Fruit fly (Drosophila melanogaster): Measurements from ENCODE around the gene CG9776.

The CG9776 gene

DNA sequence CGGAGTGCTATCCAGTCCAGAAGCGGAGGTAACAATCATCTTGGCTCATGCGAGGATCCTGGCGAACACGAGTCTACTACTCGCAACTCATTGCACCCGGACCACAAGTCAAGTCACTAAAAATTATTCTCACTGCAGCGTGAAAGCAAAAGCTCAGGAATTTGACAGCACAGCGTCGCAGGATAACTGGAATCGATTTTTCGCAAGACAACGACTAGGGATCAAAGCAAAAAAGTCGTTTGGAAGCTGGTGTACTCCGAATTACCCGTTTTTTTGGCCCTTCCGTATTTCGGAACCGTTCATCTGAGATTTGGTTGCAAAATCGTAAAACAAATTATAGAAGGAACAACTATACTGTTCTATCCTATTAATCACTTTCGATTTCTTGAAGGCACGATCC lies 15.3 kb downstream of the CG9776 start:
- TF ChIP-seq achi (GFP tag; optimal IDR thresholded peaks at IDR 0.05) (no peak), CG34406 (GFP tag; optimal IDR thresholded peaks at IDR 0.05) (no peak), eg (GFP tag; IDR thresholded peaks at IDR 0.05) (no peak)

DNA sequence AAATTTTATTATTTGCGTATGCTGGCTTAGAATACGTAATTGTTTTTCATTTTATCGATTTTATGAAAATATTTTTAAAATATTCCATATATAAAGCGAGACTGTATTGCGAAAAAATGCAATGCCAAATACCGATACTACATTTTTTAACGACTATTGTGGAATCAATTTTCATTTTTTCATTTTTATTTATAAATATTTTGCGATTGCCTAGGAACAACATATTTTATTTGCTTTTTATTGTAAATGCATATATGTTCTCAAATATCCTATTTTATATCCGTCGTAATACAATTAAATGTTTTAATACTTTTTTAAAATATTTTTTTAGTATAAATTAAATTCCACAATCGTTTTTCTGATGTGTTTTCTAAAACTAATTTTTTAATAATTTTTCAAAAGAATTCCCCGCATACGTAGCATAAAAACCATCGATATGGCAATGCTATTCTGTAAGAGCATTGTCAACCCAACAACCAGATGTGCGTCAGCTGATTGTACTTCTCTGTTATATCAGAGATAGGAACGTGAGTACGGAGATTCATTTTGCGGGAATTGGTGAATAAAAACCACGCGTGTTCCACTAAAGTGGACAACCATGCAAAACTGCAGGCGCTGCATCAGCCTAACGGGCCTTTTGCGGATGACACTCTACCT lies 22.7 kb downstream of the CG9776 start, which contains the start of gene Suv3:
Suv3 (plus strand) TSS at position 489 of the 657 bp plus-strand sequence.
- TF ChIP-seq dsx (GFP tag; optimal IDR thresholded peaks at IDR 0.05; ENCODE audit: poor library complexity, severe bottlenecking) (no peak), fd85E (GFP tag; optimal IDR thresholded peaks at IDR 0.05) (no peak), vri (GFP tag; optimal IDR thresholded peaks at IDR 0.05) (peak; percentile 83), CG15336 (GFP tag; IDR thresholded peaks at IDR 0.05) (0 out of 2 replicates have a peak, but pooled peaks have one; percentile 17), CG11902 (GFP tag; optimal IDR thresholded peaks at IDR 0.05) (no peak), salr (GFP tag; optimal IDR thresholded peaks at IDR 0.05) (no peak), CG3032 (tag; optimal IDR thresholded peaks at IDR 0.05) (peak; percentile 61), Eip75B (GFP tag; optimal IDR thresholded peaks at IDR 0.05) (no peak), spab (GFP tag; optimal IDR thresholded peaks at IDR 0.05) (no peak), Sox102F (GFP tag; optimal IDR thresholded peaks at IDR 0.05) (no peak), Hr4 (GFP tag; optimal IDR thresholded peaks at IDR 0.05) (no peak), esn (GFP tag; optimal IDR thresholded peaks at IDR 0.05) (peak; percentile 40), Hr39 (GFP tag; optimal IDR thresholded peaks at IDR 0.05) (peak; percentile 5), CG6854 (GFP tag; optimal IDR thresholded peaks at IDR 0.05) (no peak), Gug (GFP tag; IDR thresholded peaks at IDR 0.05) (no peak), Ets21C (GFP tag; optimal IDR thresholded peaks at IDR 0.05) (no peak), CG6792 (GFP tag; optimal IDR thresholded peaks at IDR 0.05) (no peak), Met (GFP tag; optimal IDR thresholded peaks at IDR 0.05) (no peak), CG1621 (tag; optimal IDR thresholded peaks at IDR 0.05) (no peak), fd59A (GFP tag; optimal IDR thresholded peaks at IDR 0.05) (no peak), dac (GFP tag; optimal IDR thresholded peaks at IDR 0.05) (no peak), CG9139 (GFP tag; optimal IDR thresholded peaks at IDR 0.05) (no peak), pdm3 (GFP tag; optimal IDR thresholded peaks at IDR 0.05) (no peak), Hr38 (GFP tag; optimal IDR thresholded peaks at IDR 0.05) (no peak), CG3919 (GFP tag; optimal IDR thresholded peaks at IDR 0.05) (no peak), fkh (GFP tag; optimal IDR thresholded peaks at IDR 0.05) (peak; percentile 21), ss (GFP tag; optimal IDR thresholded peaks at IDR 0.05) (no peak), CG31627 (GFP tag; optimal IDR thresholded peaks at IDR 0.05) (peak; percentile 5), CG10669 (GFP tag; optimal IDR thresholded peaks at IDR 0.05) (no peak), Ets96B (tag; optimal IDR thresholded peaks at IDR 0.05) (peak; percentile 28), CG32006 (GFP tag; optimal IDR thresholded peaks at IDR 0.05) (no peak), CG11762 (GFP tag; optimal IDR thresholded peaks at IDR 0.05; ENCODE audit: insufficient read depth) (no peak), OdsH (GFP tag; optimal IDR thresholded peaks at IDR 0.05) (no peak), Eip93F (GFP tag; optimal IDR thresholded peaks at IDR 0.05) (no peak), Sox14 (GFP tag; optimal IDR thresholded peaks at IDR 0.05) (no peak), svp (GFP tag) (no peak), CG7368 (GFP tag; optimal IDR thresholded peaks at IDR 0.05) (no peak), CG4318 (GFP tag; optimal IDR thresholded peaks at IDR 0.05) (no peak), CG6163 (GFP tag; IDR thresholded peaks at IDR 0.05) (no peak), eg (GFP tag; IDR thresholded peaks at IDR 0.05) (no peak; the same call in 2 of the 3 replicates), Blimp-1 (GFP tag; optimal IDR thresholded peaks at IDR 0.05) (no peak), CG10631 (GFP tag; optimal IDR thresholded peaks at IDR 0.05) (no peak), Sox15 (GFP tag; optimal IDR thresholded peaks at IDR 0.05) (no peak), net (GFP tag; optimal IDR thresholded peaks at IDR 0.05) (no peak), Smox (GFP tag; optimal IDR thresholded peaks at IDR 0.05) (no peak), cyc (GFP tag; optimal IDR thresholded peaks at IDR 0.05) (no peak), CG6276 (GFP tag; optimal IDR thresholded peaks at IDR 0.05) (no peak), achi (GFP tag; optimal IDR thresholded peaks at IDR 0.05) (peak; percentile 46)

Measured in whole organism, prepupa.